Worm (Caenorhabditis elegans) whole organism, L3 larva: ENCODE results near the gene pkn-1.
A peak's percentile ranks its signal among the peaks of the same experiment; 100 is the strongest.

Experiments
- R02D3.7 ChIP-seq: fragments of 150-350 bp; optimal IDR thresholded peaks from 2 replicates; lab custom pipeline; 2014; ENCODE audit warnings: missing biosample characterization, missing genetic modification characterization
- ZK546.5 ChIP-seq: sonication (generic microtip); optimal IDR thresholded peaks from 2 replicates; lab custom pipeline; 2017; ENCODE audit warnings: missing biosample characterization, missing genetic modification characterization
- aly-2 ChIP-seq: fragments of 150-350 bp; optimal IDR thresholded peaks from 2 replicates; lab custom pipeline; 2014; ENCODE audit warnings: missing biosample characterization, missing genetic modification characterization
- ama-1 ChIP-seq: fragments of 150-350 bp; optimal IDR thresholded peaks from 2 replicates; lab custom pipeline; 2018
- ceh-16 ChIP-seq: sonication (generic microtip); optimal IDR thresholded peaks from 2 replicates; lab custom pipeline; 2017; ENCODE audit warnings: missing biosample characterization, missing genetic modification characterization
- ceh-28 ChIP-seq: fragments of 150-350 bp; optimal IDR thresholded peaks from 2 replicates; lab custom pipeline; 2014; ENCODE audit warnings: missing biosample characterization, missing genetic modification reagents, missing genetic modification characterization
- ceh-82 ChIP-seq: fragments of 150-350 bp; optimal IDR thresholded peaks from 2 replicates; lab custom pipeline; 2014; ENCODE audit warnings: missing biosample characterization, missing genetic modification characterization
- ceh-9 ChIP-seq: sonication (generic microtip); optimal IDR thresholded peaks from 2 replicates; lab custom pipeline; 2018; ENCODE audit warnings: missing biosample characterization, missing genetic modification characterization
- daf-12 ChIP-seq: fragments of 150-350 bp; optimal IDR thresholded peaks from 2 replicates; lab custom pipeline; 2014; ENCODE audit warnings: missing biosample characterization, missing genetic modification reagents, missing genetic modification characterization
- egl-27 ChIP-seq: sonication (generic microtip); optimal IDR thresholded peaks from 4 replicates; lab custom pipeline; 2017; ENCODE audit warnings: missing biosample characterization, missing genetic modification reagents, missing genetic modification characterization
- egl-5 ChIP-seq: fragments of 150-350 bp; optimal IDR thresholded peaks from 2 replicates; lab custom pipeline; 2017; ENCODE audit warnings: missing biosample characterization, missing genetic modification reagents, missing genetic modification characterization, inconsistent platforms
- elt-1 ChIP-seq: fragments of 150-350 bp; optimal IDR thresholded peaks from 2 replicates; lab custom pipeline; 2014; ENCODE audit warnings: missing biosample characterization, missing genetic modification characterization
- elt-2 ChIP-seq: sonication (generic microtip); optimal IDR thresholded peaks from 2 replicates; lab custom pipeline; 2016; ENCODE audit warnings: missing genetic modification reagents, mild to moderate bottlenecking, missing genetic modification characterization, missing compliant biosample characterization
- fkh-10 ChIP-seq: sonication (generic microtip); optimal IDR thresholded peaks from 2 replicates; lab custom pipeline; 2017; ENCODE audit warnings: missing biosample characterization, missing genetic modification reagents, missing genetic modification characterization
- hmg-11 ChIP-seq: sonication (generic microtip); optimal IDR thresholded peaks from 2 replicates; lab custom pipeline; 2016; ENCODE audit warnings: missing genetic modification characterization, missing compliant biosample characterization
- lin-15B ChIP-seq: fragments of 150-350 bp; optimal IDR thresholded peaks from 2 replicates; lab custom pipeline; 2014; ENCODE audit warnings: missing biosample characterization, missing genetic modification characterization
- lin-39 ChIP-seq: fragments of 150-350 bp; optimal IDR thresholded peaks from 2 replicates; lab custom pipeline; 2018; ENCODE audit warnings: missing biosample characterization, missing genetic modification reagents, missing genetic modification characterization
- lsy-12 ChIP-seq: sonication (generic microtip); optimal IDR thresholded peaks from 2 replicates; lab custom pipeline; 2016; ENCODE audit warnings: mild to moderate bottlenecking, missing genetic modification characterization, missing compliant biosample characterization
- mdl-1 ChIP-seq: fragments of 150-350 bp; optimal IDR thresholded peaks from 2 replicates; lab custom pipeline; 2014; ENCODE audit warnings: missing biosample characterization, missing genetic modification characterization
- mml-1 ChIP-seq: fragments of 150-350 bp; sonication (generic microtip); optimal IDR thresholded peaks from 3 replicates; lab custom pipeline; 2014; ENCODE audit warnings: missing biosample characterization, missing genetic modification characterization
- nfya-1 ChIP-seq: sonication (generic microtip); optimal IDR thresholded peaks from 2 replicates; lab custom pipeline; 2017; ENCODE audit warnings: missing genetic modification characterization, mild to moderate bottlenecking, missing compliant biosample characterization, antibody characterized with exemption, moderate library complexity; ENCODE audit not compliant: insufficient read depth
- nhr-11 ChIP-seq: fragments of 150-350 bp; optimal IDR thresholded peaks from 2 replicates; lab custom pipeline; 2014; ENCODE audit warnings: missing biosample characterization, missing genetic modification characterization
- nhr-23 ChIP-seq: fragments of 150-350 bp; optimal IDR thresholded peaks from 2 replicates; lab custom pipeline; 2014; ENCODE audit warnings: missing biosample characterization, missing genetic modification reagents, missing genetic modification characterization
- nhr-237 ChIP-seq: fragments of 150-350 bp; optimal IDR thresholded peaks from 2 replicates; lab custom pipeline; 2014; ENCODE audit warnings: missing biosample characterization, missing genetic modification characterization
- nhr-25 ChIP-seq: sonication (generic microtip); optimal IDR thresholded peaks from 2 replicates; lab custom pipeline; 2017; ENCODE audit warnings: missing biosample characterization, missing genetic modification characterization
- nhr-67 ChIP-seq: fragments of 150-350 bp; optimal IDR thresholded peaks from 2 replicates; lab custom pipeline; 2014; ENCODE audit warnings: missing biosample characterization, missing genetic modification characterization
- nhr-76 ChIP-seq: fragments of 150-350 bp; sonication (generic microtip); optimal IDR thresholded peaks from 5 replicates; lab custom pipeline; 2014; ENCODE audit warnings: missing biosample characterization, missing genetic modification characterization
- nhr-77 ChIP-seq: fragments of 150-350 bp; optimal IDR thresholded peaks from 2 replicates; lab custom pipeline; 2014; ENCODE audit warnings: missing biosample characterization, missing genetic modification characterization
- pha-4 ChIP-seq: fragments of 150-350 bp; optimal IDR thresholded peaks from 2 replicates; lab custom pipeline; 2014; ENCODE audit warnings: missing biosample characterization, missing genetic modification reagents, missing genetic modification characterization
- sea-2 ChIP-seq: fragments of 150-350 bp; sonication (generic microtip); optimal IDR thresholded peaks from 4 replicates; lab custom pipeline; 2014; ENCODE audit warnings: missing biosample characterization, missing genetic modification reagents, missing genetic modification characterization
- skn-1 ChIP-seq: fragments of 150-350 bp; optimal IDR thresholded peaks from 2 replicates; lab custom pipeline; 2014; ENCODE audit warnings: missing biosample characterization, missing genetic modification characterization
- snpc-4 ChIP-seq: fragments of 150-350 bp; optimal IDR thresholded peaks from 2 replicates; lab custom pipeline; 2014; ENCODE audit warnings: missing biosample characterization, missing genetic modification characterization
- unc-39 ChIP-seq: sonication (generic microtip); optimal IDR thresholded peaks from 4 replicates; lab custom pipeline; 2017; ENCODE audit warnings: missing biosample characterization, missing genetic modification characterization
- unc-62 ChIP-seq: fragments of 150-350 bp; sonication (generic microtip); optimal IDR thresholded peaks from 4 replicates; lab custom pipeline; 2014; ENCODE audit warnings: missing biosample characterization, missing genetic modification reagents, missing genetic modification characterization
- zag-1 ChIP-seq: fragments of 150-350 bp; optimal IDR thresholded peaks from 2 replicates; lab custom pipeline; 2014; ENCODE audit warnings: missing biosample characterization, missing genetic modification characterization
- ztf-11 ChIP-seq: fragments of 150-350 bp; optimal IDR thresholded peaks from 2 replicates; lab custom pipeline; 2014; ENCODE audit warnings: missing biosample characterization, missing genetic modification characterization
- ztf-4 ChIP-seq: fragments of 150-350 bp; optimal IDR thresholded peaks from 2 replicates; lab custom pipeline; 2014; ENCODE audit warnings: missing biosample characterization, missing genetic modification characterization

The pkn-1 gene

ce11 chrX:10419743-10420142 lies 22.7 kb downstream of the pkn-1 start, which contains the start of gene cdk-11.2 (continued):
- TF ChIP-seq skn-1, result peak; percentile 35
- no peak for TF ChIP-seq ama-1 (lab: Kevin White, UChicago)
- TF ChIP-seq lin-15B (tag; lab: Kevin White, UChicago), result peak; percentile 44
- TF ChIP-seq zag-1 (tag; lab: Kevin White, UChicago), result no peak
- TF ChIP-seq ztf-11 (tag; lab: Kevin White, UChicago), result no peak
- no peak for TF ChIP-seq lin-39 (tag; lab: Kevin White, UChicago)
- no peak for TF ChIP-seq lsy-12 (tag; lab: Kevin White, UChicago)
- no peak for TF ChIP-seq nhr-77
- TF ChIP-seq nhr-25, result peak; percentile 89
- no peak for TF ChIP-seq nhr-67 (tag; lab: Kevin White, UChicago)
- peak; percentile 47 for TF ChIP-seq elt-2 (tag; lab: Kevin White, UChicago)

DNA sequence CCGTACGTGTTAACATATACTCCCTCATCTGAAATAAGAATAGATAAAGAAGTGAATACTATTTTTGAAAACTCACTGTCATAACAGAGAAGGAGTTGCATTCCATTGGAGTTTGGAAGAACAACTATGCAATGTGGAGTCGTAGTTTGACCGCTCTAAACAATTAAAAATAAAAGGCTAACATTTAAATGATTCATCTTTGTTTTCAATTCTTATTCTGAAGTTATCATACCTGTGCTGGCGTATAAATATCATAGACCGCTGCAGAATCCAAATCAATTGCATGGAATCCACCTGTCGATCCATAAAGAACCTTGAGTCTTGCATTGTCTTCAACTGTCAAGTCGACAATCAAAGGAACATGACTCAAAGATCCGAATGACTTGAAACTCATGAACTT lies 25.7 kb downstream of the pkn-1 start:
- TF ChIP-seq nhr-237 (tag; lab: Kevin White, UChicago) (no peak), unc-39 (tag; lab: Kevin White, UChicago) (no peak), hmg-11 (tag; lab: Kevin White, UChicago) (no peak), mdl-1 (tag; lab: Kevin White, UChicago) (no peak), R02D3.7 (no peak), egl-27 (tag; lab: Kevin White, UChicago) (no peak), lsy-12 (tag; lab: Kevin White, UChicago) (no peak), ztf-11 (tag; lab: Kevin White, UChicago) (no peak), pha-4 (tag; lab: Kevin White, UChicago) (no peak), fkh-10 (GFP tag; lab: Kevin White, UChicago) (no peak), nhr-77 (no peak)

DNA sequence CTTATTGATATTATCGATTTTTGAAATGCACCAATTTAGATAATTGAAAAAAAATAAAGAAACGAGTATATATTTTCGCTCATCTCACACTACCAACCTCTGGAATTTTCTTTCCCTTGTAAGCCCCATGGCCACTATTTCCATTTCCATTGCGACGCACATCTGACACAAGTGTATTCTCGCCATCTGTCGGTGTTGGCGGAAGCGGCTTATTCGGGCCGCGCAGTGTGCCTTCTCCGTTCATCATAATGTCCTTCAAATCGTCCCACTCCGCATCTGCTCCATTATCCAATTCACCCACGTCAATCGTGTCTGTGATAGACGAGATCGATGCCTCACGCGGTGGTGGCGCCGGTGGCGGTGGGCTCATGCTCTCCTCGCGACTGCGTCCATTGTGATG lies 27.7 kb downstream of the pkn-1 start:
- no peak for TF ChIP-seq nfya-1 (tag; lab: Kevin White, UChicago)
- TF ChIP-seq sea-2 (GFP tag; lab: Kevin White, UChicago), result no peak
- TF ChIP-seq elt-1 (tag; lab: Kevin White, UChicago), result no peak
- TF ChIP-seq egl-27 (tag; lab: Kevin White, UChicago), result no peak
- TF ChIP-seq ceh-9, result no peak
- TF ChIP-seq mml-1 (tag; lab: Kevin White, UChicago), result no peak
- TF ChIP-seq lin-15B (tag; lab: Kevin White, UChicago), result no peak
- TF ChIP-seq snpc-4 (tag; lab: Kevin White, UChicago), result no peak
- TF ChIP-seq nhr-76 (tag; lab: Kevin White, UChicago), result no peak
- TF ChIP-seq ztf-11 (tag; lab: Kevin White, UChicago), result no peak
- TF ChIP-seq egl-5 (tag; lab: Kevin White, UChicago), result no peak
- TF ChIP-seq nhr-11 (tag; lab: Kevin White, UChicago), result no peak
- no peak for TF ChIP-seq ceh-16 (tag; lab: Kevin White, UChicago)
- TF ChIP-seq unc-62 (GFP tag; lab: Kevin White, UChicago), result no peak
- no peak for TF ChIP-seq ama-1 (lab: Kevin White, UChicago)
- no peak for TF ChIP-seq ztf-4 (tag; lab: Kevin White, UChicago)
- no peak for TF ChIP-seq nhr-237 (tag; lab: Kevin White, UChicago)
- TF ChIP-seq lin-39 (tag; lab: Kevin White, UChicago), result no peak
- no peak for TF ChIP-seq nhr-67 (tag; lab: Kevin White, UChicago)

DNA sequence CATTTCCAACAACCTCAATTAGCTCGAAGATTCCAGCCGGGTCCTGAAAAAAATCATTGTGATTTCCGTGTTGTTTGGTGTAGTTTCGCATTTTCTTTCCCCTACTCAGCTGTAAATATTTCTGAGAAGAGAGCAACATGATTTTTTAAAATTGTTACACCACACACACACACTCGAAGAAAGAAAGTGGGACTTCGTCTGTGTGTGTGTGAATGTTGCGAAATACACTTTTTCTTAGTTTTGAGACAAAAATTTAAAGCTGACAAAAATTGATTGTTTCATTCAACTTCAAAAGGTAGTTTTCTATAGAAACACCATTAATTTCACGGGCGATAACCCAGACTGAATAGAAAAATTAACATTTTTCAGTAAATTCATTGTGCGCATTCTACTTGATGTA lies 31.1 kb downstream of the pkn-1 start:
- TF ChIP-seq zag-1 (tag; lab: Kevin White, UChicago), result no peak
- TF ChIP-seq daf-12, result no peak
- TF ChIP-seq nhr-25, result no peak
- TF ChIP-seq sea-2 (GFP tag; lab: Kevin White, UChicago), result no peak
- TF ChIP-seq elt-1 (tag; lab: Kevin White, UChicago), result no peak
- TF ChIP-seq ceh-16 (tag; lab: Kevin White, UChicago), result no peak
- no peak for TF ChIP-seq mdl-1 (tag; lab: Kevin White, UChicago)
- no peak for TF ChIP-seq egl-5 (tag; lab: Kevin White, UChicago)
- TF ChIP-seq nhr-23 (tag; lab: Kevin White, UChicago), result no peak
- no peak for TF ChIP-seq ceh-9
- TF ChIP-seq lin-15B (tag; lab: Kevin White, UChicago), result no peak
- no peak for TF ChIP-seq ama-1 (lab: Kevin White, UChicago)
- TF ChIP-seq hmg-11 (tag; lab: Kevin White, UChicago), result no peak
- TF ChIP-seq nhr-67 (tag; lab: Kevin White, UChicago), result no peak
- TF ChIP-seq egl-27 (tag; lab: Kevin White, UChicago), result no peak

- no peak for TF ChIP-seq ZK546.5 (tag; lab: Kevin White, UChicago)
- TF ChIP-seq nhr-11 (tag; lab: Kevin White, UChicago), result no peak
- TF ChIP-seq ztf-4 (tag; lab: Kevin White, UChicago), result no peak
- no peak for TF ChIP-seq nhr-76 (tag; lab: Kevin White, UChicago)
- TF ChIP-seq lin-15B (tag; lab: Kevin White, UChicago), result no peak
- TF ChIP-seq unc-62 (GFP tag; lab: Kevin White, UChicago), result no peak
- TF ChIP-seq ceh-82 (tag; lab: Kevin White, UChicago), result no peak
- no peak for TF ChIP-seq aly-2 (tag; lab: Kevin White, UChicago)
- TF ChIP-seq unc-39 (tag; lab: Kevin White, UChicago), result no peak
- no peak for TF ChIP-seq egl-5 (tag; lab: Kevin White, UChicago)
- TF ChIP-seq ceh-16 (tag; lab: Kevin White, UChicago), result no peak
- no peak for TF ChIP-seq lin-39 (tag; lab: Kevin White, UChicago)
- TF ChIP-seq nhr-25, result no peak
- TF ChIP-seq ceh-28 (tag; lab: Kevin White, UChicago), result no peak
- TF ChIP-seq fkh-10 (GFP tag; lab: Kevin White, UChicago), result no peak
- no peak for TF ChIP-seq sea-2 (GFP tag; lab: Kevin White, UChicago)
- TF ChIP-seq ceh-9, result no peak
- TF ChIP-seq nfya-1 (tag; lab: Kevin White, UChicago), result no peak
- TF ChIP-seq nhr-23 (tag; lab: Kevin White, UChicago), result no peak
Measured at ce11 chrX:10428557-10428956, 31.5 kb downstream of the pkn-1 start, which contains the start of gene mig-15. TSS of gene mig-15 (minus strand) at chrX:10428657.
